Worm (Caenorhabditis elegans): ENCODE results near the gene bath-45.

DNA sequence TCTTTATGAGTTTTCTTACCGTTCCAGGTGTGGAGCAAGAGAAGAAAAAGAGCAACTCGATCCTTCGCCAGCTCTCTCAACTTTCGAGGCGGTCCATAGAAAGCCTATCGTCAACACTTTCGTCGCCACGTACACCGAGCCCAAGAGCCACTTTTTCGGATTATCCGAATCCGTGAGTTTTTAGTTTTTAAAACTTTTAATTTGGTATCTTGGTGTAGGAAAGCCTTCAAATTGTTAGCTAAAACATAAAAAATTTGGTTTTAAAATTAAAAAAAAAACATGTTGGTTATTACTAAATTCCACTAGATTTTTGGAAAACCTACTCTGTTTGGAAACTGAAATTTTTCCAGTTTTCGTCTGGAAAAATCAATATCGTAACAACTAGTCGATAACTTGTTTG, 49.1 kb upstream of the bath-45 start:
- TF ChIP-seq med-1 (GFP tag; optimal IDR thresholded peaks at IDR 0.05; ENCODE audit: insufficient read depth) (no peak), ztf-23 (GFP tag; IDR thresholded peaks at IDR 0.05) (no peak), T22C8.4 (GFP tag; IDR thresholded peaks at IDR 0.05) (no peak), tab-1 (GFP tag; IDR thresholded peaks at IDR 0.05) (no peak), flt-1 (GFP tag; IDR thresholded peaks at IDR 0.05) (no peak), ztf-29 (GFP tag; IDR thresholded peaks at IDR 0.05) (no peak), klf-2 (GFP tag; conservative IDR thresholded peaks at IDR 0.05) (no peak)
